Worm (Caenorhabditis elegans) whole organism, late embryonic: Measurements from ENCODE around the gene cls-3.

Experiments
- C08G9.2 ChIP-seq: sonication (generic microtip); optimal IDR thresholded peaks from 2 replicates; lab custom pipeline; 2016; ENCODE audit warnings: mild to moderate bottlenecking, missing genetic modification characterization, moderate library complexity, missing compliant biosample characterization
- C38D4.7 ChIP-seq: fragments of 200-800 bp; sonication (Bioruptor generic); optimal IDR thresholded peaks from 2 replicates; lab custom pipeline; 2018; ENCODE audit warnings: mild to moderate bottlenecking, missing genetic modification characterization, moderate library complexity, missing compliant biosample characterization
- T23F11.4 ChIP-seq: fragments of 200-800 bp; sonication (Bioruptor generic); optimal IDR thresholded peaks from 2 replicates; lab custom pipeline; 2018; ENCODE audit warnings: mild to moderate bottlenecking, missing genetic modification characterization, missing compliant biosample characterization
- ceh-18 ChIP-seq: sonication (generic microtip); optimal IDR thresholded peaks from 2 replicates; lab custom pipeline; 2016; ENCODE audit warnings: missing genetic modification characterization, missing compliant biosample characterization
- ceh-2 ChIP-seq: sonication (generic microtip); optimal IDR thresholded peaks from 2 replicates; lab custom pipeline; 2016; ENCODE audit warnings: missing genotype, missing genetic modification characterization, missing compliant biosample characterization
- ceh-22 ChIP-seq: sonication (generic microtip); optimal IDR thresholded peaks from 2 replicates; lab custom pipeline; 2017; ENCODE audit warnings: missing biosample characterization, missing genetic modification characterization
- ceh-31 ChIP-seq: sonication (generic microtip); optimal IDR thresholded peaks from 2 replicates; lab custom pipeline; 2016; ENCODE audit warnings: missing genetic modification characterization, missing compliant biosample characterization
- ceh-48 ChIP-seq: sonication (generic microtip); optimal IDR thresholded peaks from 2 replicates; lab custom pipeline; 2016; ENCODE audit warnings: missing genetic modification characterization, inconsistent platforms, missing compliant biosample characterization
- ceh-6 ChIP-seq: fragments of 200-800 bp; sonication (Bioruptor generic); optimal IDR thresholded peaks from 2 replicates; lab custom pipeline; 2018; ENCODE audit warnings: mild to moderate bottlenecking, missing genetic modification characterization, missing compliant biosample characterization
- che-1 ChIP-seq: sonication (generic microtip); optimal IDR thresholded peaks from 2 replicates; lab custom pipeline; 2016; ENCODE audit warnings: mild to moderate bottlenecking, missing genetic modification characterization, missing compliant biosample characterization
- dmd-4 ChIP-seq: sonication (generic microtip); optimal IDR thresholded peaks from 2 replicates; lab custom pipeline; 2016; ENCODE audit warnings: borderline replicate concordance, missing genetic modification characterization, missing compliant biosample characterization
- dve-1 ChIP-seq: sonication (generic microtip); optimal IDR thresholded peaks from 2 replicates; lab custom pipeline; 2017; ENCODE audit warnings: antibody characterized with exemption, mild to moderate bottlenecking, missing genetic modification characterization, missing compliant biosample characterization
- elt-2 ChIP-seq: sonication (generic microtip); optimal IDR thresholded peaks from 2 replicates; lab custom pipeline; 2016; ENCODE audit warnings: missing genetic modification reagents, missing genetic modification characterization, missing compliant biosample characterization
- ets-4 ChIP-seq: sonication (generic microtip); optimal IDR thresholded peaks from 2 replicates; lab custom pipeline; 2016; ENCODE audit warnings: missing genetic modification characterization, missing compliant biosample characterization
- eyg-1 ChIP-seq: sonication (generic microtip); optimal IDR thresholded peaks from 2 replicates; lab custom pipeline; 2016; ENCODE audit warnings: missing genotype, missing genetic modification characterization, missing compliant biosample characterization
- gmeb-2 ChIP-seq: sonication (generic microtip); optimal IDR thresholded peaks from 2 replicates; lab custom pipeline; 2016; ENCODE audit warnings: missing genetic modification characterization, inconsistent platforms, missing compliant biosample characterization
- hlh-13 ChIP-seq: fragments of 200-800 bp; sonication (Bioruptor generic); optimal IDR thresholded peaks from 2 replicates; lab custom pipeline; 2018; ENCODE audit warnings: mild to moderate bottlenecking, missing genetic modification characterization, missing compliant biosample characterization
- hlh-8 ChIP-seq: sonication (generic microtip); optimal IDR thresholded peaks from 2 replicates; lab custom pipeline; 2016; ENCODE audit warnings: missing genotype, missing genetic modification characterization, missing compliant biosample characterization
- lim-6 ChIP-seq: sonication (generic microtip); optimal IDR thresholded peaks from 2 replicates; lab custom pipeline; 2016; ENCODE audit warnings: missing genetic modification characterization, missing compliant biosample characterization
- lin-11 ChIP-seq: fragments of 200-800 bp; sonication (Bioruptor generic); optimal IDR thresholded peaks from 2 replicates; lab custom pipeline; 2018; ENCODE audit warnings: mild to moderate bottlenecking, missing genetic modification characterization, missing compliant biosample characterization
- madf-2 ChIP-seq: sonication (generic microtip); optimal IDR thresholded peaks from 2 replicates; lab custom pipeline; 2017; ENCODE audit warnings: missing genetic modification characterization, missing compliant biosample characterization
- nhr-11 ChIP-seq: fragments of 150-350 bp; optimal IDR thresholded peaks from 2 replicates; lab custom pipeline; 2014; ENCODE audit warnings: missing biosample characterization, missing genetic modification characterization
- nhr-232 ChIP-seq: sonication (generic microtip); optimal IDR thresholded peaks from 2 replicates; lab custom pipeline; 2016; ENCODE audit warnings: missing genetic modification characterization, missing compliant biosample characterization
- odd-2 ChIP-seq: sonication (generic microtip); optimal IDR thresholded peaks from 2 replicates; lab custom pipeline; 2017; ENCODE audit warnings: antibody characterized with exemption, mild to moderate bottlenecking, missing genetic modification characterization, missing compliant biosample characterization
- pat-9 ChIP-seq: fragments of 200-800 bp; sonication (Bioruptor generic); optimal IDR thresholded peaks from 2 replicates; lab custom pipeline; 2018; ENCODE audit warnings: mild to moderate bottlenecking, missing genetic modification characterization, moderate library complexity, missing compliant biosample characterization
- pros-1 ChIP-seq: fragments of 150-350 bp; optimal IDR thresholded peaks from 2 replicates; lab custom pipeline; 2014; ENCODE audit warnings: missing biosample characterization, missing genetic modification reagents, missing genetic modification characterization
- rnt-1 ChIP-seq: sonication (generic microtip); optimal IDR thresholded peaks from 2 replicates; lab custom pipeline; 2016; ENCODE audit warnings: missing genetic modification characterization, missing compliant biosample characterization
- sdc-2 ChIP-seq: sonication (generic microtip); optimal IDR thresholded peaks from 2 replicates; lab custom pipeline; 2016; ENCODE audit warnings: missing genotype, missing genetic modification characterization, missing compliant biosample characterization
- sox-2 ChIP-seq: fragments of 200-800 bp; sonication (Bioruptor generic); IDR thresholded peaks from 2 replicates; pipeline ENCODE4 v1.3.6; 2022; ENCODE audit warnings: missing genetic modification reagents, missing genetic modification characterization, missing compliant biosample characterization
- syd-9 ChIP-seq: sonication (generic microtip); optimal IDR thresholded peaks from 2 replicates; lab custom pipeline; 2016; ENCODE audit warnings: mild to moderate bottlenecking, missing genetic modification characterization, moderate library complexity, missing compliant biosample characterization
- tbx-2 ChIP-seq: sonication (generic microtip); optimal IDR thresholded peaks from 2 replicates; lab custom pipeline; 2016; ENCODE audit warnings: missing genetic modification characterization, missing compliant biosample characterization
- unc-3 ChIP-seq, 2 experiments: fragments of 200-800 bp in 1 of 2; sonication (Bioruptor generic) in 1 of 2; sonication (generic microtip) in 1 of 2; conservative IDR thresholded peaks in 1 of 2; optimal IDR thresholded peaks in 1 of 2; 2 replicates each; pipeline versions ENCODE4 v1.3.6 to Lab custom; 2016 to 2022; ENCODE audit warnings: missing compliant biosample characterization in 2 of 2, missing genetic modification characterization in 2 of 2, missing genetic modification reagents in 1 of 2
- unc-42 ChIP-seq: sonication (generic microtip); optimal IDR thresholded peaks from 2 replicates; lab custom pipeline; 2016; ENCODE audit warnings: missing genotype, missing genetic modification characterization, missing compliant biosample characterization
- unc-55 ChIP-seq: sonication (generic microtip); optimal IDR thresholded peaks from 2 replicates; lab custom pipeline; 2017; ENCODE audit warnings: missing biosample characterization, missing genetic modification reagents, missing genetic modification characterization
- unc-86 ChIP-seq: sonication (generic microtip); optimal IDR thresholded peaks from 2 replicates; lab custom pipeline; 2016; ENCODE audit warnings: missing genetic modification characterization, missing compliant biosample characterization
- zip-5 ChIP-seq: sonication (generic microtip); optimal IDR thresholded peaks from 2 replicates; lab custom pipeline; 2016; ENCODE audit warnings: missing genetic modification characterization, missing compliant biosample characterization

cls-3 gene

DNA sequence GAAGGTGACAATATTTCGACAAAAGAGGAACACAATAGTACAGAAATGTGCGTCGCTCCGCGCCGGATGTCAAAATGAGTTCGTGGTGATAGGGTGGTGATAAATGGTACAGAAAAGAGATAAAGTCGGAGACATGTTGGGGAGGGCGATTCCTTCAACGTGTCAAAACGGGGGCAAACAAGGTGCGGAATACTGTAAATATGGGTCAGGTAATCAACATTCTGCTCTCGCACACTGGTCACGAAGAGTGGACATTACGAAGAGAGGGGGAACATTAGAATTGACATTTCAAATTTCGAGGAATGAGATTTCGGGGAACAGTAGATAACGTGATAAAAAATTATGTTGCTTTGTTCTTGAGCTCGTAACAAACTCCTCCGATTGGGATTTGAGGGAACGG is 8.7 kb upstream of the cls-3 start, which contains the start of gene ZC84.6:
Gene ZC84.6, minus strand, starts transcription at position 101 of the 400 bp plus-strand sequence.
- no peak for TF ChIP-seq ceh-22 (tag; lab: Kevin White, UChicago)
- no peak for TF ChIP-seq ceh-18 (tag; lab: Kevin White, UChicago)
- no peak for TF ChIP-seq sox-2 (GFP tag; lab: Robert Waterston, UW)
- no peak for TF ChIP-seq che-1
- TF ChIP-seq ceh-6 (GFP tag; lab: Kevin White, UChicago), result no peak
- TF ChIP-seq nhr-232 (tag; lab: Kevin White, UChicago), result no peak
- no peak for TF ChIP-seq ets-4 (tag; lab: Kevin White, UChicago)

DNA sequence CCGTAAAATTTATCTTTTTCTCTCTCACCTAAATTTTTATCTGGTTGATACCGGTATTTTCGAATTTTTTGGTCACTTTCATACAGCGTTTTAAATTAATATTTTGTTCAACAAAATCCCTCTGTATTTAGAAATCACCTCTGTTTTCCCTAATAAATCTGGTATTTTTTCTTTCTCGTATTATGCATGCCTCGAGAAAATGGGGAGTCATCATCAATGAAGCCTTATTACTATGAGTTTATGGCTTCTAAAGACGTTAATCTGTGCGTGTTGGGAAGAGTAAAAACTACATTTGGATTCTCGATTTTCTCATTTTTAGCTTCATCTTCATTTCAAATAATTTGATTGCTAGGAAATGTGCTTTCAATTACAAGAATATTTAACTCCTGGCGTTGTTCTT is 5.2 kb downstream of the cls-3 start, which contains the start of gene ZC84.7:
Gene ZC84.7, plus strand, starts transcription at position 301 of the 400 bp plus-strand sequence.
- TF ChIP-seq che-1, result no peak
- no peak for TF ChIP-seq C08G9.2 (tag; lab: Kevin White, UChicago)
- no peak for TF ChIP-seq lim-6 (tag; lab: Kevin White, UChicago)
- TF ChIP-seq madf-2 (tag; lab: Kevin White, UChicago), result no peak
- TF ChIP-seq zip-5, result no peak
- no peak for TF ChIP-seq nhr-11 (tag; lab: Kevin White, UChicago)
- no peak for TF ChIP-seq C38D4.7
- no peak for TF ChIP-seq dmd-4 (tag; lab: Kevin White, UChicago)
- TF ChIP-seq gmeb-2, result no peak
- no peak for TF ChIP-seq hlh-13
- no peak for TF ChIP-seq ceh-48 (tag; lab: Kevin White, UChicago)
- TF ChIP-seq ceh-6 (GFP tag; lab: Kevin White, UChicago), result no peak
- TF ChIP-seq unc-42 (tag; lab: Kevin White, UChicago), result no peak
- TF ChIP-seq eyg-1, result no peak
- no peak for TF ChIP-seq rnt-1 (tag; lab: Kevin White, UChicago)
- no peak for TF ChIP-seq pat-9 (tag; lab: Kevin White, UChicago)
- no peak for TF ChIP-seq unc-3 (GFP tag; conservative IDR thresholded peaks at IDR 0.05; lab: Robert Waterston, UW)
- no peak for TF ChIP-seq unc-3 (tag; optimal IDR thresholded peaks at IDR 0.05; lab: Kevin White, UChicago)
- no peak for TF ChIP-seq unc-86 (tag; lab: Kevin White, UChicago)

DNA sequence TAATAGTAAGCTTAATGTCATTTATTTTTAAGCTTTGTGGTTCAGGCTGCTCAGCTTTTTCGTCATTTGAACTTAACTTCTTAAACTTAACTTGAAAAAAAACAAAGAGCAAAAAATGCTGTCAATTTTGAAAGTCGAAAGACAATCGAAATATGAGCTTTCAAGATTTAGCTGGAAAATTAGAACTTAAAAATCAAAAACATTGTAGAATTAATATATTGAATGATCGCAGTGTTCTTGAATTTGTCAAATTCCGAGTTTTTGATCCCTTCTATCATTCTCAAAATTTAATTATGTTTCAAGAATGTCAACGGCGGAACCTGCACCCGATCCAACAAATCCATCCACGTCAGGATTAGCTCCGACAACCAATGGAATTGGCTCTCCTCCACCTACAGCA is 9.7 kb downstream of the cls-3 start, which contains the start of gene tax-4:
Gene tax-4, plus strand, starts transcription at position 301 of the 400 bp plus-strand sequence.
- no peak for TF ChIP-seq che-1
- no peak for TF ChIP-seq ceh-2 (tag; lab: Kevin White, UChicago)
- TF ChIP-seq C08G9.2 (tag; lab: Kevin White, UChicago), result no peak
- no peak for TF ChIP-seq ceh-48 (tag; lab: Kevin White, UChicago)
- TF ChIP-seq T23F11.4 (GFP tag; lab: Kevin White, UChicago), result no peak
- TF ChIP-seq dve-1 (tag; lab: Kevin White, UChicago), result no peak
- no peak for TF ChIP-seq nhr-232 (tag; lab: Kevin White, UChicago)
- no peak for TF ChIP-seq unc-55 (GFP tag; lab: Kevin White, UChicago)
- TF ChIP-seq pros-1 (tag; lab: Kevin White, UChicago), result no peak
- no peak for TF ChIP-seq elt-2 (tag; lab: Kevin White, UChicago)
- TF ChIP-seq ceh-18 (tag; lab: Kevin White, UChicago), result no peak
- no peak for TF ChIP-seq ceh-6 (GFP tag; lab: Kevin White, UChicago)
- no peak for TF ChIP-seq odd-2 (tag; lab: Kevin White, UChicago)

DNA sequence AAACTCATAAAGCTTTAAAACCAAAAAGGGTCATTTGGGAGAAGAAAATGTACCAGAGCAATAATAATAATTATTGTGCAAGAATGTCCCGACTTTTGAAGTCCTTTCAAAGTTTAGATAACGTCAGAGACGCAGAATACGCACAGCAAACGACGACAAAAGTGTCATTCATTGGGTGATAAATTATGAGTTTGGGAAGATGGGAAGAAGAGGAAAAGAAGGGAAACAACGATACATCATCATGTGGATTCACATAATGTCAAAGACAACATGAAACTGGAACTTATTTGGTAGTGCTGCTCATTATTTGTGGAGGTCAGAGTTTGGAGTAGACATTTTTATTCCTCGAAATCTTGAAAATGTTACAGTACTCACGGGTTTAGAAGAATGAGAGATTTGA is 13.0 kb downstream of the cls-3 start:
- TF ChIP-seq sdc-2 (tag; lab: Kevin White, UChicago) (no peak), hlh-8 (no peak), unc-55 (GFP tag; lab: Kevin White, UChicago) (peak; percentile 44), madf-2 (tag; lab: Kevin White, UChicago) (no peak)

DNA sequence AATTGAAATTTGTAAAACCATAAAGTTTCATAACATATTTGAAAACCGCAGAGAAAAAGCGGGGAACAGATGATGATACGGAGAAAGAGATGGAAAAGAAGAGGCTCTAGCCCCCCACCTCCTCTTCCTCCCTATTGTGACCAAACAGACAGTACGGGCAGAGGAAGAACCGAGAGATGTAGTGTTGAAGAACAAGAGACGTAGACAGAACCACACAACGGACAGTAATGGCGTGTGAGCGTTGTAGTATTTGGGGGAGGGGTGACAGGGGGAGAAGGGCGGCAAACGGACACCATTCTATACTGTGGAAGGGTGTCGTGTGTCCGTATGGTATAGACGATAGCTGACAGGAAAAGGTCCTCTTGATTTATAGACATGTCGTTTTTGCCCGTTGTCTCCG is 14.9 kb downstream of the cls-3 start:
- peak; percentile 22 for TF ChIP-seq syd-9
- no peak for TF ChIP-seq dmd-4 (tag; lab: Kevin White, UChicago)
- no peak for TF ChIP-seq lin-11 (tag; lab: Kevin White, UChicago)
- TF ChIP-seq elt-2 (tag; lab: Kevin White, UChicago), result no peak
- no peak for TF ChIP-seq T23F11.4 (GFP tag; lab: Kevin White, UChicago)
- no peak for TF ChIP-seq ceh-31 (tag; lab: Kevin White, UChicago)
- TF ChIP-seq sdc-2 (tag; lab: Kevin White, UChicago), result no peak
- no peak for TF ChIP-seq tbx-2 (tag; lab: Kevin White, UChicago)
